Worm (Caenorhabditis elegans) whole organism, L3 larva: ENCODE measurements around the gene str-145.
A peak's percentile ranks its signal among the peaks of the same experiment; 100 is the strongest.

Experiments
- R02D3.7 ChIP-seq: fragments of 150-350 bp; optimal IDR thresholded peaks from 2 replicates; lab custom pipeline; 2014; ENCODE audit warnings: missing biosample characterization, missing genetic modification characterization
- ama-1 ChIP-seq: fragments of 150-350 bp; optimal IDR thresholded peaks from 2 replicates; lab custom pipeline; 2018
- ceh-16 ChIP-seq: sonication (generic microtip); optimal IDR thresholded peaks from 2 replicates; lab custom pipeline; 2017; ENCODE audit warnings: missing biosample characterization, missing genetic modification characterization
- ceh-28 ChIP-seq: fragments of 150-350 bp; optimal IDR thresholded peaks from 2 replicates; lab custom pipeline; 2014; ENCODE audit warnings: missing biosample characterization, missing genetic modification reagents, missing genetic modification characterization
- ceh-82 ChIP-seq: fragments of 150-350 bp; optimal IDR thresholded peaks from 2 replicates; lab custom pipeline; 2014; ENCODE audit warnings: missing biosample characterization, missing genetic modification characterization
- daf-12 ChIP-seq: fragments of 150-350 bp; optimal IDR thresholded peaks from 2 replicates; lab custom pipeline; 2014; ENCODE audit warnings: missing biosample characterization, missing genetic modification reagents, missing genetic modification characterization
- egl-27 ChIP-seq: sonication (generic microtip); optimal IDR thresholded peaks from 4 replicates; lab custom pipeline; 2017; ENCODE audit warnings: missing biosample characterization, missing genetic modification reagents, missing genetic modification characterization
- egl-5 ChIP-seq: fragments of 150-350 bp; optimal IDR thresholded peaks from 2 replicates; lab custom pipeline; 2017; ENCODE audit warnings: missing biosample characterization, missing genetic modification reagents, missing genetic modification characterization, inconsistent platforms
- elt-2 ChIP-seq: sonication (generic microtip); optimal IDR thresholded peaks from 2 replicates; lab custom pipeline; 2016; ENCODE audit warnings: missing genetic modification reagents, mild to moderate bottlenecking, missing genetic modification characterization, missing compliant biosample characterization
- elt-3 ChIP-seq, 3 experiments: fragments of 150-350 bp in 1 of 3; sonication (generic microtip) in 2 of 3; optimal IDR thresholded peaks; 2 replicates in 2 of 3; 4 replicates in 1 of 3; lab custom pipeline; 2014 to 2017; ENCODE audit warnings: missing biosample characterization in 3 of 3, missing genetic modification characterization in 3 of 3
- eor-1 ChIP-seq, 2 experiments: fragments of 150-350 bp; optimal IDR thresholded peaks; 2 replicates each; lab custom pipeline; 2014 to 2018; ENCODE audit warnings: missing biosample characterization in 2 of 2, missing genetic modification characterization in 2 of 2
- fkh-10 ChIP-seq: sonication (generic microtip); optimal IDR thresholded peaks from 2 replicates; lab custom pipeline; 2017; ENCODE audit warnings: missing biosample characterization, missing genetic modification reagents, missing genetic modification characterization
- fos-1 ChIP-seq: fragments of 150-350 bp; optimal IDR thresholded peaks from 2 replicates; lab custom pipeline; 2014; ENCODE audit warnings: missing biosample characterization, missing genetic modification characterization
- jun-1 ChIP-seq: fragments of 150-350 bp; optimal IDR thresholded peaks from 2 replicates; lab custom pipeline; 2014; ENCODE audit warnings: missing biosample characterization, missing genetic modification reagents, missing genetic modification characterization
- lin-15B ChIP-seq: fragments of 150-350 bp; optimal IDR thresholded peaks from 2 replicates; lab custom pipeline; 2014; ENCODE audit warnings: missing biosample characterization, missing genetic modification characterization
- lin-39 ChIP-seq: fragments of 150-350 bp; optimal IDR thresholded peaks from 2 replicates; lab custom pipeline; 2018; ENCODE audit warnings: missing biosample characterization, missing genetic modification reagents, missing genetic modification characterization
- mdl-1 ChIP-seq: fragments of 150-350 bp; optimal IDR thresholded peaks from 2 replicates; lab custom pipeline; 2014; ENCODE audit warnings: missing biosample characterization, missing genetic modification characterization
- mml-1 ChIP-seq: fragments of 150-350 bp; sonication (generic microtip); optimal IDR thresholded peaks from 3 replicates; lab custom pipeline; 2014; ENCODE audit warnings: missing biosample characterization, missing genetic modification characterization
- nfya-1 ChIP-seq: sonication (generic microtip); optimal IDR thresholded peaks from 2 replicates; lab custom pipeline; 2017; ENCODE audit warnings: missing genetic modification characterization, mild to moderate bottlenecking, missing compliant biosample characterization, antibody characterized with exemption, moderate library complexity; ENCODE audit not compliant: insufficient read depth
- nhr-11 ChIP-seq: fragments of 150-350 bp; optimal IDR thresholded peaks from 2 replicates; lab custom pipeline; 2014; ENCODE audit warnings: missing biosample characterization, missing genetic modification characterization
- nhr-12 ChIP-seq: fragments of 150-350 bp; optimal IDR thresholded peaks from 2 replicates; lab custom pipeline; 2014; ENCODE audit warnings: missing biosample characterization, missing genetic modification characterization
- nhr-23 ChIP-seq: fragments of 150-350 bp; optimal IDR thresholded peaks from 2 replicates; lab custom pipeline; 2014; ENCODE audit warnings: missing biosample characterization, missing genetic modification reagents, missing genetic modification characterization
- nhr-25 ChIP-seq: sonication (generic microtip); optimal IDR thresholded peaks from 2 replicates; lab custom pipeline; 2017; ENCODE audit warnings: missing biosample characterization, missing genetic modification characterization
- nhr-28 ChIP-seq: fragments of 150-350 bp; optimal IDR thresholded peaks from 2 replicates; lab custom pipeline; 2014; ENCODE audit warnings: missing biosample characterization, missing genetic modification characterization
- nhr-43 ChIP-seq: sonication (generic microtip); optimal IDR thresholded peaks from 2 replicates; lab custom pipeline; 2016; ENCODE audit warnings: mild to moderate bottlenecking, missing genetic modification characterization, missing compliant biosample characterization; ENCODE audit not compliant: poor library complexity, severe bottlenecking
- nhr-76 ChIP-seq: fragments of 150-350 bp; sonication (generic microtip); optimal IDR thresholded peaks from 5 replicates; lab custom pipeline; 2014; ENCODE audit warnings: missing biosample characterization, missing genetic modification characterization
- nhr-77 ChIP-seq: fragments of 150-350 bp; optimal IDR thresholded peaks from 2 replicates; lab custom pipeline; 2014; ENCODE audit warnings: missing biosample characterization, missing genetic modification characterization
- pha-4 ChIP-seq: fragments of 150-350 bp; optimal IDR thresholded peaks from 2 replicates; lab custom pipeline; 2014; ENCODE audit warnings: missing biosample characterization, missing genetic modification reagents, missing genetic modification characterization
- sea-2 ChIP-seq: fragments of 150-350 bp; sonication (generic microtip); optimal IDR thresholded peaks from 4 replicates; lab custom pipeline; 2014; ENCODE audit warnings: missing biosample characterization, missing genetic modification reagents, missing genetic modification characterization
- tbx-2 ChIP-seq: sonication (generic microtip); optimal IDR thresholded peaks from 2 replicates; lab custom pipeline; 2016; ENCODE audit warnings: mild to moderate bottlenecking, missing genetic modification characterization, missing compliant biosample characterization
- unc-39 ChIP-seq: sonication (generic microtip); optimal IDR thresholded peaks from 4 replicates; lab custom pipeline; 2017; ENCODE audit warnings: missing biosample characterization, missing genetic modification characterization
- unc-62 ChIP-seq: fragments of 150-350 bp; sonication (generic microtip); optimal IDR thresholded peaks from 4 replicates; lab custom pipeline; 2014; ENCODE audit warnings: missing biosample characterization, missing genetic modification reagents, missing genetic modification characterization
- zag-1 ChIP-seq: fragments of 150-350 bp; optimal IDR thresholded peaks from 2 replicates; lab custom pipeline; 2014; ENCODE audit warnings: missing biosample characterization, missing genetic modification characterization
- ztf-4 ChIP-seq: fragments of 150-350 bp; optimal IDR thresholded peaks from 2 replicates; lab custom pipeline; 2014; ENCODE audit warnings: missing biosample characterization, missing genetic modification characterization

Gene str-145

DNA sequence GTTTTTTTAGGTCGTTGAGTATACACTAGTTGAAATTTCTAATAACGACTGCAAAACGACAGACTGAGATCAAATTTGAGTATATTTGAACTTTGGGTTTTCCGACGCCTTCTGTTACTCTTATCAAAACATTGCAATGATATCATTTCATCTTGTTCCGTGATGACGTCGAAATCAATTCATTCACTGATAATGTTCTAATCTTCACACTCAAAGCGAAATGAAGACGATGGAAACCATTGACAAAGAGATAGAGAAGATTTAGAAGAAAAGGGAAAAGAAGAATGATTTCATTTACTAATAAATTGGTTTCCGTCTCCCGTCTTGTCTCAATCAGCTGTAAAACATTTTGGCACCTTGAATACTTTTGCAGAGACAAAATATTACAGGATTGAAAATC is 25.0 kb downstream of the str-145 start (continued):
- TF ChIP-seq pha-4 (tag; lab: Kevin White, UChicago), result no peak
- TF ChIP-seq fkh-10, result no peak
- TF ChIP-seq mdl-1 (tag; lab: Kevin White, UChicago), result no peak
- peak; percentile 39 for TF ChIP-seq egl-27 (tag; lab: Kevin White, UChicago)
- peak; percentile 48 for TF ChIP-seq nhr-43 (tag; lab: Kevin White, UChicago)
- peak; percentile 40 for TF ChIP-seq ceh-28 (tag; lab: Kevin White, UChicago)
- TF ChIP-seq nhr-12, result no peak
- TF ChIP-seq nhr-11 (tag; lab: Kevin White, UChicago), result no peak
- peak; percentile 62 for TF ChIP-seq nhr-23 (tag; lab: Kevin White, UChicago)
- no peak for TF ChIP-seq nhr-28 (tag; lab: Kevin White, UChicago)
- no peak for TF ChIP-seq jun-1 (tag; lab: Kevin White, UChicago)

- no peak for TF ChIP-seq pha-4 (tag; lab: Kevin White, UChicago)
These were observed 26.1 kb downstream of the str-145 start, which contains the start of gene str-144 for ce11 chrV:8072047-8072446. Gene str-144 (minus strand): TSS chrV:8072147.

ce11 chrV:8069637-8070036 is 28.5 kb downstream of the str-145 start, which contains the start of gene str-143:
Gene str-143 (minus strand): TSS chrV:8069737.
- TF ChIP-seq nhr-25 (tag; lab: Kevin White, UChicago) (no peak), nfya-1 (tag; lab: Kevin White, UChicago) (no peak), lin-39 (tag; lab: Kevin White, UChicago) (no peak), nhr-12 (no peak), mml-1 (no peak), tbx-2 (tag; lab: Kevin White, UChicago) (no peak), mdl-1 (tag; lab: Kevin White, UChicago) (no peak), nhr-76 (no peak), unc-62 (GFP tag; lab: Kevin White, UChicago) (no peak), R02D3.7 (no peak), ceh-16 (tag; lab: Kevin White, UChicago) (no peak)

DNA sequence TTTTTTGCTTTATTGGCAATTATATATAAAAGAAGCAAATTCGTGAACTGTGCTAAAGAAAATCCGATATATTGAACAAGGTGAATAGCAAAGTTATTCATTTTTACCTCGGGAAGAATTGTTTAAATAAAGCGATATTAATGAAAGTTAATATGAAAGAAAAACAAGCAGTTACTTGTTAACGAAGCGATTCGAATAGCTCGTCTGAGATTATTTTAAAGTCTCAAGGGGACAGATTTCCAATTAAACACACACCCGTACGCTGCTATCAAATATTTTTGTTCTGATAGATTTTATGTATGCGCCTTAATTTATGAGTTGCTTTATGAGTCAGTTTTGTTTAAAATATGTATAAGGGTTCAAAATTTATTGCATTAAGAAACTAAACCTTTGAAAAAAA is 30.3 kb downstream of the str-145 start, which contains the start of gene str-140:
Gene str-140, minus strand, starts transcription at position 101 of the 400 bp plus-strand sequence.
- no peak for TF ChIP-seq elt-3 (tag; optimal IDR thresholded peaks at IDR 0.05; lab: Kevin White, UChicago)
- TF ChIP-seq zag-1 (tag; lab: Kevin White, UChicago), result no peak
- TF ChIP-seq lin-39 (tag; lab: Kevin White, UChicago), result no peak
- TF ChIP-seq ceh-82, result no peak
- TF ChIP-seq tbx-2 (tag; lab: Kevin White, UChicago), result no peak
- no peak for TF ChIP-seq fos-1
- no peak for TF ChIP-seq nhr-77
- no peak for TF ChIP-seq sea-2 (GFP tag; lab: Kevin White, UChicago)
- no peak for TF ChIP-seq R02D3.7
- no peak for TF ChIP-seq nhr-12
- no peak for TF ChIP-seq egl-5 (tag; lab: Kevin White, UChicago)
- no peak for TF ChIP-seq ztf-4
- TF ChIP-seq nfya-1 (tag; lab: Kevin White, UChicago), result no peak
- no peak for TF ChIP-seq nhr-43 (tag; lab: Kevin White, UChicago)
- no peak for TF ChIP-seq elt-2 (tag; lab: Kevin White, UChicago)
- no peak for TF ChIP-seq ama-1 (lab: Kevin White, UChicago)
- no peak for TF ChIP-seq daf-12
- no peak for TF ChIP-seq nhr-25 (tag; lab: Kevin White, UChicago)
- no peak for TF ChIP-seq nhr-11 (tag; lab: Kevin White, UChicago)

- no peak for TF ChIP-seq unc-39
- no peak for TF ChIP-seq lin-15B (tag; lab: Kevin White, UChicago)
- no peak for TF ChIP-seq eor-1 (tag; optimal IDR thresholded peaks at IDR 0.05; lab: Kevin White, UChicago)
- TF ChIP-seq sea-2 (GFP tag; lab: Kevin White, UChicago), result no peak
These were observed 36.1 kb downstream of the str-145 start, which contains the start of gene str-139 for ce11 chrV:8062074-8062473. Gene str-139 (minus strand): TSS chrV:8062174.
